Fruit fly (Drosophila melanogaster) whole organism, embryonic: Measurements from ENCODE around the gene TTLL4B.

ENCODE experiments used
- Ada2b ChIP-seq: fragments of 200-800 bp; sonication (Bioruptor generic); IDR thresholded peaks from 2 replicates; pipeline ENCODE4 v1.3.6; 2022; ENCODE audit warnings: missing biosample characterization, missing genetic modification characterization
- CG10543 ChIP-seq: fragments of 200-800 bp; sonication (Bioruptor generic); optimal IDR thresholded peaks from 3 replicates; lab custom pipeline; 2017; ENCODE audit warnings: missing biosample characterization, mild to moderate bottlenecking, missing genetic modification characterization, moderate library complexity
- CG11504 ChIP-seq: fragments of 200-800 bp; sonication (Bioruptor generic); optimal IDR thresholded peaks from 3 replicates; lab custom pipeline; 2019; ENCODE audit warnings: missing biosample characterization, mild to moderate bottlenecking, missing genetic modification characterization, moderate library complexity
- CG12219 ChIP-seq: fragments of 200-800 bp; sonication (Bioruptor generic); optimal IDR thresholded peaks from 3 replicates; lab custom pipeline; 2018; ENCODE audit warnings: missing biosample characterization, mild to moderate bottlenecking, missing genetic modification characterization
- CG12942 ChIP-seq: fragments of 200-800 bp; sonication (Bioruptor generic); optimal IDR thresholded peaks from 3 replicates; lab custom pipeline; 2016; ENCODE audit warnings: missing biosample characterization, missing genetic modification characterization
- CG13287 ChIP-seq: fragments of 200-800 bp; sonication (Bioruptor generic); IDR thresholded peaks from 2 replicates; pipeline ENCODE4 v1.3.6; 2022; ENCODE audit warnings: missing biosample characterization, missing genetic modification characterization; ENCODE audit not compliant: partially characterized antibody
- CG13424 ChIP-seq: fragments of 200-800 bp; sonication (Bioruptor generic); optimal IDR thresholded peaks from 2 replicates; lab custom pipeline; 2019; ENCODE audit warnings: missing biosample characterization, mild to moderate bottlenecking, missing genetic modification characterization, moderate library complexity
- CG14014 ChIP-seq: fragments of 200-800 bp; sonication (Bioruptor generic); IDR thresholded peaks from 2 replicates; pipeline ENCODE4 v1.3.6; 2022; ENCODE audit warnings: missing biosample characterization, missing genetic modification characterization
- CG14710 ChIP-seq: fragments of 200-800 bp; sonication (Bioruptor generic); optimal IDR thresholded peaks from 3 replicates; lab custom pipeline; 2019; ENCODE audit warnings: missing biosample characterization, mild to moderate bottlenecking, missing genetic modification characterization, moderate library complexity
- CG15601 ChIP-seq: fragments of 200-800 bp; sonication (Bioruptor generic); optimal IDR thresholded peaks from 3 replicates; lab custom pipeline; 2019; ENCODE audit warnings: missing biosample characterization, mild to moderate bottlenecking, missing genetic modification characterization, moderate library complexity
- CG16813 ChIP-seq: fragments of 200-800 bp; sonication (Bioruptor generic); IDR thresholded peaks from 3 replicates; pipeline ENCODE4 v1.3.6; 2022; ENCODE audit warnings: missing biosample characterization, missing genetic modification characterization; ENCODE audit not compliant: partially characterized antibody
- CG17359 ChIP-seq: fragments of 200-800 bp; sonication (Bioruptor generic); optimal IDR thresholded peaks from 3 replicates; lab custom pipeline; 2018; ENCODE audit warnings: missing biosample characterization, mild to moderate bottlenecking, missing genetic modification characterization, moderate library complexity
- CG17385 ChIP-seq: fragments of 200-800 bp; sonication (Bioruptor generic); optimal IDR thresholded peaks from 3 replicates; lab custom pipeline; 2018; ENCODE audit warnings: missing biosample characterization, mild to moderate bottlenecking, missing genetic modification characterization
- CG2875 ChIP-seq: fragments of 200-800 bp; sonication (Bioruptor generic); optimal IDR thresholded peaks from 2 replicates; lab custom pipeline; 2017; ENCODE audit warnings: missing biosample characterization, mild to moderate bottlenecking, missing genetic modification characterization, missing genetic modification reagents
- CG31441 ChIP-seq: fragments of 200-800 bp; sonication (Bioruptor generic); IDR thresholded peaks from 2 replicates; pipeline ENCODE4 v1.3.6; 2022; ENCODE audit warnings: missing biosample characterization, missing genetic modification characterization
- CG33557 ChIP-seq: fragments of 200-800 bp; sonication (Bioruptor generic); optimal IDR thresholded peaks from 2 replicates; lab custom pipeline; 2019; ENCODE audit warnings: missing biosample characterization, mild to moderate bottlenecking, missing genetic modification characterization, moderate library complexity
- CG34376 ChIP-seq: fragments of 200-800 bp; sonication (Bioruptor generic); optimal IDR thresholded peaks from 2 replicates; lab custom pipeline; 2018; ENCODE audit warnings: missing biosample characterization, mild to moderate bottlenecking, missing genetic modification characterization
- CG4424 ChIP-seq: fragments of 200-800 bp; sonication (Bioruptor generic); optimal IDR thresholded peaks from 3 replicates; lab custom pipeline; 2016; ENCODE audit warnings: missing biosample characterization, missing genetic modification characterization
- CG4820 ChIP-seq: fragments of 200-800 bp; sonication (Bioruptor generic); optimal IDR thresholded peaks from 3 replicates; lab custom pipeline; 2016; ENCODE audit warnings: missing biosample characterization, missing genetic modification characterization
- CG6854 ChIP-seq: fragments of 200-800 bp; sonication (Bioruptor generic); optimal IDR thresholded peaks from 3 replicates; lab custom pipeline; 2017; ENCODE audit warnings: missing biosample characterization, mild to moderate bottlenecking, missing genetic modification characterization
- CG8089 ChIP-seq: fragments of 200-800 bp; sonication (Bioruptor generic); optimal IDR thresholded peaks from 3 replicates; lab custom pipeline; 2016; ENCODE audit warnings: missing biosample characterization, missing genetic modification characterization
- Camta ChIP-seq: fragments of 200-800 bp; sonication (Bioruptor generic); optimal IDR thresholded peaks from 2 replicates; lab custom pipeline; 2016; ENCODE audit warnings: missing biosample characterization, missing genetic modification characterization
- Chrac-16 ChIP-seq: fragments of 200-800 bp; sonication (Bioruptor generic); optimal IDR thresholded peaks from 3 replicates; lab custom pipeline; 2016; ENCODE audit warnings: missing biosample characterization, missing genetic modification characterization
- D ChIP-seq, 2 experiments: fragments of 200-800 bp in 1 of 2; fragments of >200 bp in 1 of 2; sonication (Bioruptor generic) in 1 of 2; optimal IDR thresholded peaks; 2 replicates in 1 of 2; 3 replicates in 1 of 2; lab custom pipeline; 2017; ENCODE audit warnings: mild to moderate bottlenecking in 1 of 2, missing biosample characterization in 1 of 2, missing genetic modification characterization in 1 of 2, missing genetic modification reagents in 1 of 2
- ERR ChIP-seq: fragments of 200-800 bp; sonication (Bioruptor generic); optimal IDR thresholded peaks from 2 replicates; lab custom pipeline; 2016; ENCODE audit warnings: missing biosample characterization, missing genetic modification characterization
- Hr3 ChIP-seq: fragments of 200-800 bp; sonication (Bioruptor generic); optimal IDR thresholded peaks from 3 replicates; lab custom pipeline; 2016; ENCODE audit warnings: missing biosample characterization, missing genetic modification characterization
- Vsx1 ChIP-seq: fragments of 200-800 bp; sonication (Bioruptor generic); optimal IDR thresholded peaks from 2 replicates; lab custom pipeline; 2017; ENCODE audit warnings: missing biosample characterization, mild to moderate bottlenecking, missing genetic modification characterization, missing genetic modification reagents
- ato ChIP-seq: fragments of 200-800 bp; sonication (Bioruptor generic); IDR thresholded peaks from 2 replicates; pipeline ENCODE4 v1.3.6; 2022; ENCODE audit warnings: missing biosample characterization, missing genetic modification characterization; ENCODE audit not compliant: partially characterized antibody
- az2 ChIP-seq: fragments of 200-800 bp; sonication (Bioruptor generic); optimal IDR thresholded peaks from 3 replicates; lab custom pipeline; 2016; ENCODE audit warnings: missing biosample characterization, missing genetic modification characterization
- bcd ChIP-seq: fragments of 200-800 bp; sonication (Bioruptor generic); optimal IDR thresholded peaks from 2 replicates; lab custom pipeline; 2017; ENCODE audit warnings: missing biosample characterization, mild to moderate bottlenecking, missing genetic modification characterization
- dan ChIP-seq: fragments of 200-800 bp; sonication (Bioruptor generic); IDR thresholded peaks from 2 replicates; pipeline ENCODE4 v1.3.6; 2022; ENCODE audit warnings: missing biosample characterization, missing genetic modification characterization
- dmrt99B ChIP-seq: fragments of 200-800 bp; sonication (Bioruptor generic); optimal IDR thresholded peaks from 2 replicates; lab custom pipeline; 2018; ENCODE audit warnings: missing biosample characterization, mild to moderate bottlenecking, missing genetic modification characterization, moderate library complexity
- fd96Cb ChIP-seq: fragments of 200-800 bp; sonication (Bioruptor generic); optimal IDR thresholded peaks from 2 replicates; lab custom pipeline; 2018; ENCODE audit warnings: missing biosample characterization, mild to moderate bottlenecking, missing genetic modification characterization, moderate library complexity
- gcm ChIP-seq: fragments of 200-800 bp; sonication (Bioruptor generic); optimal IDR thresholded peaks from 2 replicates; lab custom pipeline; 2019; ENCODE audit warnings: missing biosample characterization, mild to moderate bottlenecking, missing genetic modification characterization, moderate library complexity
- grau ChIP-seq: fragments of 200-800 bp; optimal IDR thresholded peaks from 3 replicates; lab custom pipeline; 2019; ENCODE audit warnings: missing biosample characterization, mild to moderate bottlenecking, missing genetic modification characterization, moderate library complexity
- grn ChIP-seq: fragments of 200-800 bp; sonication (Bioruptor generic); optimal IDR thresholded peaks from 3 replicates; lab custom pipeline; 2017; ENCODE audit warnings: missing biosample characterization, missing genetic modification characterization
- hkb ChIP-seq, 2 experiments: fragments of 200-800 bp in 1 of 2; fragments of >200 bp in 1 of 2; sonication (Bioruptor generic) in 1 of 2; IDR thresholded peaks in 1 of 2; optimal IDR thresholded peaks in 1 of 2; 2 replicates each; pipeline versions ENCODE4 v1.3.6 to Lab custom; 2017 to 2022; ENCODE audit warnings: missing biosample characterization in 1 of 2, missing genetic modification characterization in 1 of 2
- insv ChIP-seq, 2 experiments: fragments of 200-800 bp; sonication (Bioruptor generic); optimal IDR thresholded peaks; 3 replicates each; lab custom pipeline; 2016 to 2018; ENCODE audit warnings: missing biosample characterization in 2 of 2, missing genetic modification characterization in 2 of 2
- jumu ChIP-seq: fragments of 200-800 bp; sonication (Bioruptor generic); optimal IDR thresholded peaks from 3 replicates; lab custom pipeline; 2016; ENCODE audit warnings: missing biosample characterization, missing genetic modification characterization
- lola ChIP-seq, 3 experiments: fragments of >200 bp in 2 of 3; fragments of 200-800 bp in 1 of 3; sonication (Bioruptor generic) in 1 of 3; optimal IDR thresholded peaks; 2 replicates each; lab custom pipeline; 2017 to 2019; ENCODE audit warnings: missing biosample characterization in 3 of 3, missing genetic modification characterization in 3 of 3, mild to moderate bottlenecking in 1 of 3, moderate library complexity in 1 of 3
- nerfin-1 ChIP-seq: fragments of 200-800 bp; sonication (Bioruptor generic); optimal IDR thresholded peaks from 3 replicates; lab custom pipeline; 2019; ENCODE audit warnings: missing biosample characterization, mild to moderate bottlenecking, missing genetic modification characterization, moderate library complexity
- pb ChIP-seq: fragments of 200-800 bp; sonication (Bioruptor generic); optimal IDR thresholded peaks from 3 replicates; lab custom pipeline; 2016; ENCODE audit warnings: missing biosample characterization, missing genetic modification characterization
- peb ChIP-seq: fragments of 200-800 bp; sonication (Bioruptor generic); IDR thresholded peaks from 2 replicates; pipeline ENCODE4 v1.3.6; 2022; ENCODE audit warnings: missing biosample characterization, missing genetic modification characterization
- phol ChIP-seq: fragments of 200-800 bp; sonication (Bioruptor generic); optimal IDR thresholded peaks from 3 replicates; lab custom pipeline; 2018; ENCODE audit warnings: missing biosample characterization, mild to moderate bottlenecking, missing genetic modification characterization, moderate library complexity
- row ChIP-seq: fragments of 200-800 bp; sonication (Bioruptor generic); IDR thresholded peaks from 3 replicates; pipeline ENCODE4 v1.3.6; 2022; ENCODE audit warnings: missing biosample characterization, missing genetic modification characterization
- salm ChIP-seq: fragments of 200-800 bp; sonication (Bioruptor generic); optimal IDR thresholded peaks from 2 replicates; lab custom pipeline; 2018; ENCODE audit warnings: missing biosample characterization, mild to moderate bottlenecking, missing genetic modification characterization
- sr ChIP-seq: fragments of 200-800 bp; sonication (Bioruptor generic); IDR thresholded peaks from 3 replicates; pipeline ENCODE4 v1.3.6; 2022; ENCODE audit warnings: missing biosample characterization, missing genetic modification characterization
- vvl ChIP-seq: fragments of 200-800 bp; sonication (Bioruptor generic); IDR thresholded peaks from 2 replicates; pipeline ENCODE4 v1.3.6; 2022; ENCODE audit warnings: missing biosample characterization, missing genetic modification characterization
- zfh1 ChIP-seq: fragments of 200-800 bp; sonication (Bioruptor generic); IDR thresholded peaks from 3 replicates; pipeline ENCODE4 v1.3.6; 2022; ENCODE audit warnings: missing biosample characterization, missing genetic modification characterization

The TTLL4B gene

DNA sequence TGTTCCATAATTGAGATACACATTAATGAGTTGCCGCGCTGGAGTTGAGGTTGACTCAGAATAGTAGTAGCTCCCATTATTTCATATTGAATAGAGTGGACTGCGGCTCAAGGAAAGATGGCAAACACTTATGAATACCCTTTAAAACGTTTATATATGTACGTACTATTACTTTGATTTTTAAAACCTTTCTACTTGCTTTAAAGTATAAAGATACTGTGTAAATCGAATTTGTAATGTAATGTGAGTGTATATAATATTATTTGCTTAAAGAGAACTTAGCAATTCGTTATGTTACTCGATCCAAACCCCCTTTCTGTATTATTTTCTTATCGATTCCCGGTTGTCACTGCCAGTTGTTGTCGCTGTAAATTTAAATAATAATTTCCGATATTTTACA, 11.2 kb upstream of the TTLL4B start (continued):
- TF ChIP-seq CG10543 (GFP tag; lab: Kevin White, UChicago) (no peak), CG33557 (GFP tag; lab: Kevin White, UChicago) (peak; percentile 37), ato (GFP tag; lab: Robert Waterston, UW) (no peak), gcm (GFP tag; lab: Kevin White, UChicago) (peak; percentile 39), grau (tag; lab: Kevin White, UChicago) (peak; percentile 54), ERR (no peak), Chrac-16 (no peak), jumu (no peak), CG4820 (GFP tag; lab: Kevin White, UChicago) (peak; percentile 9), sr (GFP tag; lab: Robert Waterston, UW) (no peak), CG12219 (GFP tag; lab: Kevin White, UChicago) (peak; percentile 10), Vsx1 (GFP tag; lab: Kevin White, UChicago) (peak; percentile 15), salm (tag; lab: Kevin White, UChicago) (no peak), peb (0 out of 2 replicates have a peak, but pooled peaks have one; percentile 31), CG15601 (tag; lab: Kevin White, UChicago) (peak; percentile 78), vvl (GFP tag; lab: Robert Waterston, UW) (peak; percentile 42; the same call in 1 of the 2 replicates), CG2875 (GFP tag; lab: Kevin White, UChicago) (peak; percentile 45), pb (no peak), CG13287 (no peak), CG17359 (peak; percentile 59), CG34376 (no peak), lola (GFP tag; optimal IDR thresholded peaks at IDR 0.05; lab: Kevin White, UChicago) (peak in 1 of 3 experiments; percentile 72), dan (GFP tag; lab: Robert Waterston, UW) (no peak), CG8089 (no peak), Hr3 (GFP tag; lab: Kevin White, UChicago) (no peak), CG17385 (GFP tag; lab: Kevin White, UChicago) (peak; percentile 5), CG4424 (GFP tag; lab: Kevin White, UChicago) (peak; percentile 53), Camta (GFP tag; lab: Kevin White, UChicago) (peak; percentile 4), az2 (GFP tag; lab: Kevin White, UChicago) (peak; percentile 15), CG13424 (tag; lab: Kevin White, UChicago) (peak; percentile 45), row (peak; percentile 44; the same call in 2 of the 3 replicates), Ada2b (GFP tag; lab: Robert Waterston, UW) (no peak), CG14710 (tag; lab: Kevin White, UChicago) (peak; percentile 61), CG31441 (GFP tag; lab: Robert Waterston, UW) (peak; percentile 71), nerfin-1 (peak; percentile 45), CG14014 (GFP tag; lab: Robert Waterston, UW) (no peak), dmrt99B (peak; percentile 70), phol (tag; lab: Kevin White, UChicago) (peak; percentile 74), D (optimal IDR thresholded peaks at IDR 0.05; lab: Kevin White, UChicago) (no peak), D (GFP tag; optimal IDR thresholded peaks at IDR 0.05; lab: Kevin White, UChicago) (peak; percentile 42), grn (GFP tag; lab: Kevin White, UChicago) (no peak), insv (GFP tag; optimal IDR thresholded peaks at IDR 0.05; lab: Kevin White, UChicago) (no peak), CG12942 (GFP tag; lab: Kevin White, UChicago) (no peak), CG16813 (GFP tag; lab: Robert Waterston, UW) (no peak), zfh1 (0 out of 3 replicates have a peak, but pooled peaks have one; percentile 42), CG6854 (GFP tag; lab: Kevin White, UChicago) (no peak), fd96Cb (peak; percentile 65), hkb (optimal IDR thresholded peaks at IDR 0.05; lab: Kevin White, UChicago) (no peak), hkb (GFP tag; IDR thresholded peaks at IDR 0.05; lab: Robert Waterston, UW) (no peak), bcd (GFP tag; lab: Kevin White, UChicago) (peak; percentile 1), CG11504 (tag; lab: Kevin White, UChicago) (peak; percentile 68)
